Fruit fly (Drosophila melanogaster) whole organism, prepupa: ENCODE results near the gene Jhbp4.
A peak's percentile ranks its signal among the peaks of the same experiment; 100 is the strongest.

ENCODE experiments used
- CG16779 ChIP-seq: fragments of 200-800 bp; sonication (Bioruptor generic); optimal IDR thresholded peaks from 3 replicates; lab custom pipeline; 2017; ENCODE audit warnings: missing biosample characterization, mild to moderate bottlenecking, missing genetic modification characterization
- CG3032 ChIP-seq: fragments of 200-800 bp; optimal IDR thresholded peaks from 2 replicates; lab custom pipeline; 2019; ENCODE audit warnings: missing biosample characterization, mild to moderate bottlenecking, missing genetic modification characterization, moderate library complexity
- CG8119 ChIP-seq: fragments of 200-800 bp; sonication (Bioruptor generic); IDR thresholded peaks from 3 replicates; pipeline ENCODE4 v1.3.6; 2022; ENCODE audit warnings: missing biosample characterization, missing genetic modification characterization
- CG8319 ChIP-seq: fragments of 200-800 bp; sonication (Bioruptor generic); optimal IDR thresholded peaks from 3 replicates; lab custom pipeline; 2016; ENCODE audit warnings: missing biosample characterization, missing genetic modification characterization
- Eip75B ChIP-seq: fragments of 200-800 bp; sonication (Bioruptor generic); optimal IDR thresholded peaks from 3 replicates; lab custom pipeline; 2016; ENCODE audit warnings: missing biosample characterization, missing genetic modification characterization
- Eip78C ChIP-seq: fragments of 200-800 bp; sonication (Bioruptor generic); peaks from one replicate; lab custom pipeline; 2016; ENCODE audit warnings: missing biosample characterization, missing genetic modification characterization
- Ets96B ChIP-seq: fragments of 200-800 bp; optimal IDR thresholded peaks from 2 replicates; lab custom pipeline; 2019; ENCODE audit warnings: missing biosample characterization, mild to moderate bottlenecking, missing genetic modification characterization, moderate library complexity
- Gug ChIP-seq: fragments of 200-800 bp; sonication (Bioruptor generic); IDR thresholded peaks from 2 replicates; pipeline ENCODE4 v1.3.6; 2022; ENCODE audit warnings: missing biosample characterization, missing genetic modification characterization
- Hr4 ChIP-seq: fragments of 200-800 bp; sonication (Bioruptor generic); optimal IDR thresholded peaks from 3 replicates; lab custom pipeline; 2016; ENCODE audit warnings: missing biosample characterization, missing genetic modification characterization
- Lpt ChIP-seq: fragments of 200-800 bp; sonication (Bioruptor generic); optimal IDR thresholded peaks from 3 replicates; lab custom pipeline; 2016; ENCODE audit warnings: missing biosample characterization, missing genetic modification characterization
- Sox102F ChIP-seq: fragments of 200-800 bp; sonication (Bioruptor generic); optimal IDR thresholded peaks from 2 replicates; lab custom pipeline; 2016; ENCODE audit warnings: missing biosample characterization, mild to moderate bottlenecking, missing genetic modification characterization
- Sox15 ChIP-seq: fragments of 200-800 bp; sonication (Bioruptor generic); optimal IDR thresholded peaks from 3 replicates; lab custom pipeline; 2016; ENCODE audit warnings: missing biosample characterization, missing genetic modification characterization
- dac ChIP-seq: fragments of 200-800 bp; sonication (Bioruptor generic); optimal IDR thresholded peaks from 2 replicates; lab custom pipeline; 2017; ENCODE audit warnings: missing biosample characterization, mild to moderate bottlenecking, missing genetic modification characterization
- dsx ChIP-seq: fragments of 200-800 bp; optimal IDR thresholded peaks from 3 replicates; lab custom pipeline; 2019; ENCODE audit warnings: missing biosample characterization, mild to moderate bottlenecking, missing genetic modification characterization, moderate library complexity; ENCODE audit not compliant: poor library complexity, severe bottlenecking
- eg ChIP-seq: fragments of 200-800 bp; sonication (Bioruptor generic); IDR thresholded peaks from 3 replicates; pipeline ENCODE4 v1.3.6; 2022; ENCODE audit warnings: missing biosample characterization, missing genetic modification characterization
- esn ChIP-seq: fragments of 200-800 bp; sonication (Bioruptor generic); optimal IDR thresholded peaks from 2 replicates; lab custom pipeline; 2016; ENCODE audit warnings: missing biosample characterization, mild to moderate bottlenecking, missing genetic modification characterization, moderate library complexity
- fd59A ChIP-seq: fragments of 200-800 bp; sonication (Bioruptor generic); optimal IDR thresholded peaks from 2 replicates; lab custom pipeline; 2017; ENCODE audit warnings: missing biosample characterization, mild to moderate bottlenecking, missing genetic modification characterization, missing genetic modification reagents
- fd85E ChIP-seq: fragments of 200-800 bp; sonication (Bioruptor generic); optimal IDR thresholded peaks from 3 replicates; lab custom pipeline; 2016; ENCODE audit warnings: missing biosample characterization, missing genetic modification characterization
- lz ChIP-seq: fragments of 200-800 bp; sonication (Bioruptor generic); optimal IDR thresholded peaks from 3 replicates; lab custom pipeline; 2016; ENCODE audit warnings: missing biosample characterization, missing genetic modification characterization
- vri ChIP-seq: fragments of 200-800 bp; sonication (Bioruptor generic); optimal IDR thresholded peaks from 3 replicates; lab custom pipeline; 2016; ENCODE audit warnings: missing biosample characterization, mild to moderate bottlenecking, missing genetic modification characterization

The Jhbp4 gene

dm6 chr3R:16094011-16094729 is 50.9 kb downstream of the Jhbp4 start (continued):
- TF ChIP-seq Hr4 (GFP tag; lab: Kevin White, UChicago) (peak; percentile 86), fd59A (GFP tag; lab: Kevin White, UChicago) (peak; percentile 71), Eip75B (GFP tag; lab: Kevin White, UChicago) (peak; percentile 73), esn (GFP tag; lab: Kevin White, UChicago) (peak; percentile 75), Gug (GFP tag; lab: Robert Waterston, UW) (peak; percentile 63; the same call in 1 of the 2 replicates), Eip78C (GFP tag; lab: Kevin White, UChicago) (peak; percentile 97), vri (GFP tag; lab: Kevin White, UChicago) (no peak), dac (GFP tag; lab: Kevin White, UChicago) (peak; percentile 63), Sox102F (GFP tag; lab: Kevin White, UChicago) (peak; percentile 56), fd85E (GFP tag; lab: Kevin White, UChicago) (no peak), Lpt (GFP tag; lab: Kevin White, UChicago) (peak; percentile 87), CG16779 (tag; lab: Kevin White, UChicago) (peak; percentile 78), Sox15 (GFP tag; lab: Kevin White, UChicago) (peak; percentile 57), CG8119 (GFP tag; lab: Robert Waterston, UW) (peak; percentile 82), Ets96B (tag; lab: Kevin White, UChicago) (peak; percentile 80), CG3032 (tag; lab: Kevin White, UChicago) (peak; percentile 79), dsx (GFP tag; lab: Kevin White, UChicago) (peak; percentile 71), CG8319 (GFP tag; lab: Kevin White, UChicago) (peak; percentile 61), lz (GFP tag; lab: Kevin White, UChicago) (peak; percentile 58), eg (GFP tag; lab: Robert Waterston, UW) (peak; percentile 77)
